Fruit fly (Drosophila melanogaster) whole organism, pupa: ENCODE results near the gene rudhira.

Experiments
- CG10348 ChIP-seq: fragments of 200-800 bp; sonication (Bioruptor generic); IDR thresholded peaks from 2 replicates; pipeline ENCODE4 v1.3.6; 2022; ENCODE audit warnings: missing biosample characterization, missing genetic modification characterization
- CG12605 ChIP-seq: fragments of 200-800 bp; sonication (Bioruptor generic); IDR thresholded peaks from 2 replicates; pipeline ENCODE4 v1.3.6; 2022; ENCODE audit warnings: missing biosample characterization, missing genetic modification characterization
- CG13204 ChIP-seq: fragments of 200-800 bp; sonication (Bioruptor generic); optimal IDR thresholded peaks from 2 replicates; lab custom pipeline; 2018; ENCODE audit warnings: missing biosample characterization, mild to moderate bottlenecking, missing genetic modification characterization, moderate library complexity
- CG14655 ChIP-seq: fragments of 200-800 bp; sonication (Bioruptor generic); optimal IDR thresholded peaks from 3 replicates; lab custom pipeline; 2017; ENCODE audit warnings: mild to moderate bottlenecking, missing biosample characterization, missing genetic modification reagents, missing genetic modification characterization
- CG15710 ChIP-seq: fragments of 200-800 bp; sonication (Bioruptor generic); optimal IDR thresholded peaks from 2 replicates; lab custom pipeline; 2018; ENCODE audit warnings: missing biosample characterization, mild to moderate bottlenecking, missing genetic modification characterization, moderate library complexity
- CG17806 ChIP-seq: fragments of 200-800 bp; sonication (Bioruptor generic); optimal IDR thresholded peaks from 2 replicates; lab custom pipeline; 2018; ENCODE audit warnings: missing biosample characterization, mild to moderate bottlenecking, missing genetic modification characterization, moderate library complexity
- CG32121 ChIP-seq: fragments of 200-800 bp; sonication (Bioruptor generic); IDR thresholded peaks from 2 replicates; pipeline ENCODE4 v1.3.6; 2022; ENCODE audit warnings: missing biosample characterization, missing genetic modification characterization
- CG34367 ChIP-seq: fragments of 200-800 bp; sonication (Bioruptor generic); optimal IDR thresholded peaks from 2 replicates; lab custom pipeline; 2018; ENCODE audit warnings: missing biosample characterization, mild to moderate bottlenecking, missing genetic modification characterization
- CG4496 ChIP-seq: fragments of 200-800 bp; sonication (Bioruptor generic); IDR thresholded peaks from 3 replicates; pipeline ENCODE4 v1.3.6; 2022; ENCODE audit warnings: missing biosample characterization, missing genetic modification characterization
- CG8159 ChIP-seq: fragments of 200-800 bp; sonication (Bioruptor generic); optimal IDR thresholded peaks from 3 replicates; lab custom pipeline; 2018; ENCODE audit warnings: missing biosample characterization, mild to moderate bottlenecking, missing genetic modification characterization, moderate library complexity
- CG8301 ChIP-seq: fragments of 200-800 bp; sonication (Bioruptor generic); optimal IDR thresholded peaks from 2 replicates; lab custom pipeline; 2018; ENCODE audit warnings: missing biosample characterization, mild to moderate bottlenecking, missing genetic modification characterization
- CG9948 ChIP-seq: fragments of 200-800 bp; sonication (Bioruptor generic); optimal IDR thresholded peaks from 2 replicates; lab custom pipeline; 2018; ENCODE audit warnings: missing biosample characterization, mild to moderate bottlenecking, missing genetic modification characterization, moderate library complexity
- D1 ChIP-seq: fragments of 200-800 bp; sonication (Bioruptor generic); optimal IDR thresholded peaks from 2 replicates; lab custom pipeline; 2018; ENCODE audit warnings: missing biosample characterization, mild to moderate bottlenecking, missing genetic modification characterization, moderate library complexity
- EcR ChIP-seq: fragments of 200-800 bp; sonication (Bioruptor generic); optimal IDR thresholded peaks from 3 replicates; lab custom pipeline; 2019; ENCODE audit warnings: missing biosample characterization, missing genetic modification characterization, mild to moderate bottlenecking, moderate library complexity, missing genetic modification reagents
- Ets98B ChIP-seq: fragments of 200-800 bp; sonication (Bioruptor generic); IDR thresholded peaks from 2 replicates; pipeline ENCODE4 v1.3.6; 2022; ENCODE audit warnings: missing biosample characterization, missing genetic modification characterization
- Pif1A ChIP-seq: fragments of 200-800 bp; sonication (Bioruptor generic); optimal IDR thresholded peaks from 3 replicates; lab custom pipeline; 2016; ENCODE audit warnings: missing biosample characterization, missing genetic modification characterization
- Pif1B ChIP-seq: fragments of 200-800 bp; sonication (Bioruptor generic); optimal IDR thresholded peaks from 3 replicates; lab custom pipeline; 2016; ENCODE audit warnings: missing biosample characterization, missing genetic modification characterization
- fd96Ca ChIP-seq: fragments of 200-800 bp; sonication (Bioruptor generic); IDR thresholded peaks from 3 replicates; pipeline ENCODE4 v1.3.6; 2022; ENCODE audit warnings: missing biosample characterization, missing genetic modification characterization
- gl ChIP-seq: fragments of 200-800 bp; sonication (Bioruptor generic); optimal IDR thresholded peaks from 2 replicates; lab custom pipeline; 2018; ENCODE audit warnings: missing biosample characterization, mild to moderate bottlenecking, missing genetic modification characterization
- rn ChIP-seq: fragments of 200-800 bp; sonication (Bioruptor generic); IDR thresholded peaks from 2 replicates; pipeline ENCODE4 v1.3.6; 2022; ENCODE audit warnings: missing biosample characterization, missing genetic modification characterization

Gene rudhira

DNA sequence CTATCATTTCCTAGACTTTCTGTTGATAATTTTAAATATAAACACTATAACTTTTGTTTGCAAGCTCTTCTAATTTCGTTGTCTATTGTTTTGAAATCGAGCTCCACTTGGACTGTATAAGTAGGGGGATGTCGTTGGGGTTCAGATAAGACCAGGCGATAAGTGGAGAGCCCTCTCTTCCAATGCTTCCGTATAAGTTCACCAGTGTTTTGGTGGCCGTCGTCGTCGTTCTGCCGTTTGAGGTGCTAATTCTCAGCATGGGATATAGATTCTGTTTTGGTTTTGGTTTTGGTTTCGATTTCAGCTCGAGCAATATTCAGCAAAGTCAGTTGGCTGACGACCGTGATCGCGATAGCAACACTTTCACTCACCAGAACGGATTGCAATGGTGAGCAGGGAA, 56.4 kb downstream of the rudhira start, which contains the start of gene CG15739:
Gene CG15739 (plus strand): TSS at position 204 of the 400 bp plus-strand sequence.
- no peak for TF ChIP-seq CG8301 (tag; lab: Kevin White, UChicago)
- TF ChIP-seq CG12605 (GFP tag; lab: Robert Waterston, UW), result no peak
- no peak for TF ChIP-seq fd96Ca (GFP tag; lab: Robert Waterston, UW)
- TF ChIP-seq CG4496 (GFP tag; lab: Robert Waterston, UW), result no peak
- no peak for TF ChIP-seq rn (GFP tag; lab: Robert Waterston, UW)
- TF ChIP-seq EcR (GFP tag; lab: Kevin White, UChicago), result no peak
- TF ChIP-seq CG10348 (GFP tag; lab: Robert Waterston, UW), result no peak
- no peak for TF ChIP-seq Pif1A
- no peak for TF ChIP-seq CG17806 (tag; lab: Kevin White, UChicago)
- TF ChIP-seq CG13204 (GFP tag; lab: Kevin White, UChicago), result no peak
- TF ChIP-seq Ets98B (GFP tag; lab: Robert Waterston, UW), result no peak
- TF ChIP-seq, all 21 proteins: peak for 0

DNA sequence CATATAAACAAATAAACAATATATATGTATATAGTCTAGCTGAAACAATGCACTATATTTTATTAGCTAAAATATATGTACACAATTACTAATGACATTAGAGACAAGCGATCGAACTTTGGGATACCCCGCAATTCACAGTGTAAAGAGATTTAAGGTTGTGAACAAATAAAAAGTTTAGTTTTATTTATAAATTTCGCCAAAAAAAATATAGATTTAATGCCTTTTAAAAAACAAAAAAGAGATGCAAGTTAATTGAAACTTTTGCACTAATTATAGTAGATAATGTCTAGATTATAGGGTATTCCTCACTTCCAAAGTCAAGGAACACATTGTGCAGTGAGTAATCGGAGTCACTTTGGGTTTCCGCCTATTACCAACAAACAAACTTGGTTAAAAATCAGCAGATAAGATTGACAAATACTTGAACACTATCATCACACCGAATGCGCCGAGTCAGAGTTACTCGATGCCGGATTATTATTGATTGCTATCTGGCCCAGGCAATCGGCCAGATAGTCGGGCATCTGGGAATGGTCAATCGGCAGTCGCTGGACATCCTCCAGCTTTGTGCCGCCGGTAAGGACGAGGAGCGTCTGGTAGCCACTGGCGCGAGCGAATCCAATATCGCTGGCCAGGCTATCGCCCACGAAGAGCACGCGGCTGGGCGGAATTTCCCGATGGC, 58.6 kb downstream of the rudhira start:
- no peak for TF ChIP-seq CG12605 (GFP tag; lab: Robert Waterston, UW)

DNA sequence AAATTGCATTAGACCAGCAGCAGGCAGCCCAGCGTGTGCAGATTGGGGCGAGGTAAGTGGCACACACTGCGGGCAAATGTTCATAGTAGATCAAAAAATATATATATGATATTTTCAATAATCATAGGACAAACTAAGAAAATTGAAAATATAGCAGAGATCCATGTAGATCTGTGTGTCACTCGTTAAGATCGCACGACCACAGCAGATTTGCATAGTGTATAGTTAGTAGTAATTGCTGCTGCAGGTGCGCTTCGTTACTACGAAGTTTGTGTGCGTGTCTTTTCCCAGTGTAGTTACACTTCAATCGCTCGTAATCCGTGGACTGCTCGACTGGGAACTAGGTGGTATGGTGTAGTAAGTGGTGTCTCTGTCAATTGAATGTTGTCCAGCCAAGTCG, 60.5 kb downstream of the rudhira start, which contains the start of gene CG10352:
Gene CG10352 (minus strand): TSS at position 4 of the 400 bp plus-strand sequence.
- TF ChIP-seq fd96Ca (GFP tag; lab: Robert Waterston, UW) (peak; percentile 44; the same call in 1 of the 3 replicates), CG32121 (GFP tag; lab: Robert Waterston, UW) (0 out of 2 replicates have a peak, but pooled peaks have one; percentile 35), CG4496 (GFP tag; lab: Robert Waterston, UW) (peak; percentile 61), EcR (GFP tag; lab: Kevin White, UChicago) (no peak), CG10348 (GFP tag; lab: Robert Waterston, UW) (no peak), CG12605 (GFP tag; lab: Robert Waterston, UW) (no peak), CG8159 (no peak)

DNA sequence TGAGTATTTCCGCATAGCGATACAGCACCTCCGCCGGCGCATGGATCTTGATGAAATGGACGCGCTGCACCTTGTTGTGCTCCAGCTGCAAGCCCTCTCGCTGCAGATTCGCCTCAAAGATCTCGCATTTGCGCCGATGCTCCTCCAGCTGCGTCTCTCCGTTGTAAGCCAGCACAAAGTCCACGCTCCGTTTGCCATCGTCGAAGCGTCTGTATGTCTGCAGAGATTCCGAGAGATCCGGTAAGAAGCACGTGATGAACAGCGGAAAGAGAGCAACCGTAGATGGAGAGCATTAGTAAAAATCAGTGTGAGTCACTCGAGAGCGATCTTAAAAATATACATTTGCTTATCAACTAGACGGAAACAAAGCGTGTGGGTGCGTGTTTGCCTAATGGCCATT, 65.0 kb downstream of the rudhira start:
- TF ChIP-seq CG4496 (GFP tag; lab: Robert Waterston, UW) (no peak), gl (tag; lab: Kevin White, UChicago) (peak; percentile 33)

DNA sequence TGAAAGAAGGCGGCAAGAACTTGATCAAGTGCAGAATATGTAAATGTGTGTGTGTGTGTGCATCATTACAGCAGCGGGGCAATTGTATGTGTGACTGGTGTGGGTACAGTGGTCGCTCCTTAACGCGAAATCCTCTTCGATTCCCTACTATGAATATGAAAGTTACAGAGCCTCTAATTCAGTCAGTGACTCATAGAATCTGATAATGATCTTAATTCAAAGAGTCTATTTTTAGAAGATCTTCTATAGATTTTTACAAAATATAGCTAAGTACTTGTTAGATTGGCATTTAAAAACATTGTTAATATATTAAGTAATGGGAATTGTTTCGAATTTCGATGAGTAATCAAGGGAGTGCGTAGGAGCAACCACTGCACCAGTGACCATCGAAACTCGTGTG, 65.7 kb downstream of the rudhira start:
- peak; percentile 24 for TF ChIP-seq Pif1A
- TF ChIP-seq CG14655, result peak; percentile 39
- no peak for TF ChIP-seq CG4496 (GFP tag; lab: Robert Waterston, UW)
- no peak for TF ChIP-seq CG10348 (GFP tag; lab: Robert Waterston, UW)
- peak; percentile 28 for TF ChIP-seq CG8301 (tag; lab: Kevin White, UChicago)
- TF ChIP-seq CG8159, result peak; percentile 44
- peak; percentile 32 for TF ChIP-seq CG15710 (tag; lab: Kevin White, UChicago)
- TF ChIP-seq CG9948 (tag; lab: Kevin White, UChicago), result peak; percentile 15
- TF ChIP-seq, all 21 proteins: peak for 6

DNA sequence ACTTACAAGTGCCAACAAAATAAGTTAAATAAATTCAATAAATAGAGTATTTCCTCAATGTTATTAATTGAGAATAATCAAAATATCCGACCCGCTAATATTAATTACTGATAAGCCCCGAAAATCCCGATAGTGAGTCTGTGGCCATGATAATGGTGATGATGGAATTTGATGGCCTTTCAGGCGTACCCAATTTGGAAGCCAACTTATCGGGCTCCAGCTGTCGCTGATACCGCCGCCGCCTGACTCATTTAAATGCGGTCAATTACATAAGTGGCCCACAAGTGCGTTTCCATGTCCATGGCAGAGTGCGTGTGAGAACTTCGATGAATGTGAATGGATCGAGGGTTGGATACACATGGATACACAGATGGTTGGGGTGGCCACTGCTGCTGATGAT, 67.4 kb downstream of the rudhira start:
- TF ChIP-seq CG17806 (tag; lab: Kevin White, UChicago) (no peak), EcR (GFP tag; lab: Kevin White, UChicago) (no peak), CG8159 (no peak), CG34367 (tag; lab: Kevin White, UChicago) (no peak), CG13204 (GFP tag; lab: Kevin White, UChicago) (no peak)

DNA sequence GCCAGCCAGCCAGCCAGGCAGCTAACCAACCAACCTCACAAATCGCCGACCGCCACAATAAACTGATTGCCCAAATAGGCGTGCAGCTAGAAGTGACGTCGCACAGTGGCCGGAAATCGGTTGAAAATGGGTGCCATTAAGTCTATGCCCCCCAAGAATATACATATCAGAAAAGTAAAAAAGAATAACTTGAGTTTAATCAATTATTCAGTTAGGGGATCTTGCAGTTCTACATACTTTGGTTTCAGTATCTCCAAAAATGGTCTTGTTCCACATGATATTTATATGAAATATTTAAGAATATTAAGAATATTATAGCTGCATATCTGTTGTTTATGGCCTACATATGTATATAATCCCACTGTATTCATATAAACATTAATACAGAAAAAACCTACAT, 68.7 kb downstream of the rudhira start:
- TF ChIP-seq CG8301 (tag; lab: Kevin White, UChicago) (no peak), D1 (tag; lab: Kevin White, UChicago) (no peak), CG13204 (GFP tag; lab: Kevin White, UChicago) (no peak), fd96Ca (GFP tag; lab: Robert Waterston, UW) (no peak), EcR (GFP tag; lab: Kevin White, UChicago) (no peak), CG8159 (no peak), Pif1B (no peak)

DNA sequence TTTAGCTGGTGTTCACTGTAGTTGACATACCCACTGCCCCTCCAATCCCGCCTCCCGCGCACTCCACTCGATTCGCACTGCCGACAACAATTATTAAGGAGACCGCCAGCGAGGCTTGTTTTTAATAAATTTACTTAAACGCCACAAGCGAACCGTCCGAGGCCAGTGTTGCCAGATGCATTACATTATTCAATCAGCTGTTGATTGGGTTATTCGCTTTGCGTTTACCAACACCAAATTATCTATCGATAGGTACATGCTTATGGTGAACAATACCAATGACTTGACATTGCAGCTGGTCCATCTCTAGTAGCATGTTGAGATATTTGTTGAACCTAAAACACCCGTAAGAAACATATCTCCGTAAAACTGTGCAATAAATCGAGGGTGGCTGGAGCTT, 70.3 kb downstream of the rudhira start, which contains the start of the genes CG10353 and SelG:
Gene CG10353 (minus strand): TSS at position 187 of the 400 bp plus-strand sequence.
Gene SelG (plus strand): TSS at position 309 of the 400 bp plus-strand sequence.
- TF ChIP-seq Pif1B (no peak), gl (tag; lab: Kevin White, UChicago) (no peak), fd96Ca (GFP tag; lab: Robert Waterston, UW) (no peak)
